1 fruit fly cellular context compared by ENCODE assay signal in genomic region chr2L:5446202-5446601, dm6.
TF ChIP-seq lines count a peak whose summit lies in the region.

No protein-coding gene starts in this region.

TF ChIP-seq in whole organism, embryonic, 481 proteins besides CTCF, POLR2A, EP300 and RAD21 (continued from another document):
- TF ChIP-seq z (GFP tag; IDR thresholded peaks at IDR 0.05; lab: Robert Waterston, UW) (peak; percentile 62; the same call in 1 of the 3 replicates), run (tag; optimal IDR thresholded peaks at IDR 0.05; lab: Kevin White, UChicago) (peak; percentile 6), HLH54F (GFP tag; optimal IDR thresholded peaks at IDR 0.05; lab: Kevin White, UChicago) (no peak), Nf-YB (GFP tag; optimal IDR thresholded peaks at IDR 0.05; lab: Kevin White, UChicago) (peak; percentile 76), Med (GFP tag; lab: Kevin White, UChicago) (peak; percentile 24), CG8089 (GFP tag; optimal IDR thresholded peaks at IDR 0.05; lab: Kevin White, UChicago) (no peak), Hey (tag; optimal IDR thresholded peaks at IDR 0.05; lab: Kevin White, UChicago) (peak; percentile 82), oc (tag; optimal IDR thresholded peaks at IDR 0.05; lab: Kevin White, UChicago) (peak; percentile 54), CG4424 (GFP tag; optimal IDR thresholded peaks at IDR 0.05; lab: Kevin White, UChicago) (no peak), CG5245 (GFP tag; optimal IDR thresholded peaks at IDR 0.05; lab: Kevin White, UChicago) (no peak), CG31441 (GFP tag; IDR thresholded peaks at IDR 0.05; lab: Robert Waterston, UW) (0 out of 2 replicates have a peak, but pooled peaks have one; percentile 1), CG2199 (GFP tag; IDR thresholded peaks at IDR 0.05; lab: Robert Waterston, UW) (no peak), ase (GFP tag; IDR thresholded peaks at IDR 0.05; lab: Robert Waterston, UW) (peak; percentile 15; the same call in 1 of the 3 replicates), en (GFP tag; optimal IDR thresholded peaks at IDR 0.05; lab: Kevin White, UChicago) (no peak), Lim3 (GFP tag; IDR thresholded peaks at IDR 0.05; lab: Robert Waterston, UW) (no peak), seq (GFP tag; IDR thresholded peaks at IDR 0.05; lab: Robert Waterston, UW) (peak; percentile 70), mirr (GFP tag; optimal IDR thresholded peaks at IDR 0.05; lab: Kevin White, UChicago) (peak; percentile 69), D19A (tag; optimal IDR thresholded peaks at IDR 0.05; lab: Kevin White, UChicago) (no peak), cwo (GFP tag; optimal IDR thresholded peaks at IDR 0.05; lab: Kevin White, UChicago) (no peak), CG9437 (GFP tag; optimal IDR thresholded peaks at IDR 0.05; lab: Kevin White, UChicago) (no peak), crol (GFP tag; IDR thresholded peaks at IDR 0.05; lab: Robert Waterston, UW) (peak; percentile 88), Sry-δ (GFP tag; optimal IDR thresholded peaks at IDR 0.05; lab: Kevin White, UChicago) (no peak), chm (GFP tag; IDR thresholded peaks at IDR 0.05; lab: Robert Waterston, UW) (0 out of 2 replicates have a peak, but pooled peaks have one; percentile 14), CG1024 (GFP tag; IDR thresholded peaks at IDR 0.05; lab: Robert Waterston, UW) (no peak), slou (GFP tag; optimal IDR thresholded peaks at IDR 0.05; lab: Kevin White, UChicago) (no peak), Mes4 (GFP tag; optimal IDR thresholded peaks at IDR 0.05; lab: Kevin White, UChicago) (no peak), ken (GFP tag; IDR thresholded peaks at IDR 0.05; lab: Robert Waterston, UW) (no peak)
